Worm (Caenorhabditis elegans): ENCODE data around the gene M01F1.9.

DNA sequence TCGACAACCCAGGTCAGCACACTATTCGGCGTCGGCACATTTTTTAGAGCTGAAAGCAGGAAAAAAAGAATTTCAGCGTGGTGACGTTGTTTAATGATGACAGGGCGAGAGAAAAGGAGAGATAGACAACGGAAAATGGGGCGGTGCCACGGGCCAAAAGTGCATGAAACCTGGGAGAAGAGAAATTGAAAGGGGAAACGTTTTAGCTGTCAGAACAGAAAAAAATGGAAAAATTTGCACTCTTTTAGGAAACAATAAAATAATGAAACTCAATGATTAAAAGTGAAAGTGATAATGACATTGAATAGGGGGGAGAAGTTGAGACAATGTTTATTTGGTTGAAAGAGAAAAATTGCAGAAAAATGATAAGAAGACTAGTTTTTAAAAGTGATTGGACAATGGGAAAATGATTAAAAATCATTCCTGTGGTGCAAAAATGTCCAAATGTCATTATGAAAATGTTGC is 30.9 kb upstream of the M01F1.9 start, which contains the start of gene pitp-1:
- TF ChIP-seq dao-5 (tag; optimal IDR thresholded peaks at IDR 0.05) (no peak), W03F9.2 (tag; optimal IDR thresholded peaks at IDR 0.05) (no peak)

All from whole organism, L4/young adult.